Fruit fly (Drosophila melanogaster) whole organism, embryonic: ENCODE results near the gene Cpr65Az.

Experiments used
- B-H1 ChIP-seq: fragments of 200-800 bp; sonication (Bioruptor generic); IDR thresholded peaks from 3 replicates; pipeline ENCODE4 v1.3.6; 2022; ENCODE audit warnings: missing biosample characterization, missing genetic modification characterization
- BEAF-32 ChIP-seq: fragments of 200-800 bp; sonication (Bioruptor generic); optimal IDR thresholded peaks from 3 replicates; lab custom pipeline; 2017; ENCODE audit warnings: missing biosample characterization, missing genetic modification characterization, mild to moderate bottlenecking, moderate library complexity, missing genetic modification reagents
- Bgb ChIP-seq: fragments of 200-800 bp; sonication (Bioruptor generic); IDR thresholded peaks from 2 replicates; pipeline ENCODE4 v1.3.6; 2022; ENCODE audit warnings: missing biosample characterization, missing genetic modification characterization; ENCODE audit not compliant: partially characterized antibody
- CG11695 ChIP-seq: fragments of 200-800 bp; sonication (Bioruptor generic); IDR thresholded peaks from 3 replicates; pipeline ENCODE4 v1.3.6; 2022; ENCODE audit warnings: missing biosample characterization, missing genetic modification characterization
- CG12104 ChIP-seq: fragments of 200-800 bp; sonication (Bioruptor generic); optimal IDR thresholded peaks from 3 replicates; lab custom pipeline; 2016; ENCODE audit warnings: missing biosample characterization, missing genetic modification characterization
- CG12391 ChIP-seq: fragments of 200-800 bp; sonication (Bioruptor generic); optimal IDR thresholded peaks from 3 replicates; lab custom pipeline; 2018; ENCODE audit warnings: missing biosample characterization, mild to moderate bottlenecking, missing genetic modification characterization, moderate library complexity
- CG13894 ChIP-seq: fragments of 200-800 bp; sonication (Bioruptor generic); optimal IDR thresholded peaks from 3 replicates; lab custom pipeline; 2018; ENCODE audit warnings: missing biosample characterization, mild to moderate bottlenecking, missing genetic modification characterization, moderate library complexity
- CG15073 ChIP-seq: fragments of 200-800 bp; sonication (Bioruptor generic); optimal IDR thresholded peaks from 2 replicates; lab custom pipeline; 2016; ENCODE audit warnings: missing biosample characterization, missing genetic modification characterization
- CG1647 ChIP-seq: fragments of 200-800 bp; sonication (Bioruptor generic); optimal IDR thresholded peaks from 3 replicates; lab custom pipeline; 2016; ENCODE audit warnings: missing biosample characterization, missing genetic modification characterization
- CG16779 ChIP-seq: fragments of 200-800 bp; sonication (Bioruptor generic); IDR thresholded peaks from 2 replicates; pipeline ENCODE4 v1.3.6; 2022; ENCODE audit warnings: missing biosample characterization, missing genetic modification characterization
- CG2120 ChIP-seq: fragments of 200-800 bp; sonication (Bioruptor generic); optimal IDR thresholded peaks from 3 replicates; lab custom pipeline; 2016; ENCODE audit warnings: missing biosample characterization, missing genetic modification characterization
- CG2678 ChIP-seq: fragments of 200-800 bp; sonication (Bioruptor generic); optimal IDR thresholded peaks from 3 replicates; lab custom pipeline; 2019; ENCODE audit warnings: missing biosample characterization, mild to moderate bottlenecking, missing genetic modification characterization, moderate library complexity
- CG34376 ChIP-seq: fragments of 200-800 bp; sonication (Bioruptor generic); optimal IDR thresholded peaks from 2 replicates; lab custom pipeline; 2018; ENCODE audit warnings: missing biosample characterization, mild to moderate bottlenecking, missing genetic modification characterization
- CG3726 ChIP-seq: fragments of 200-800 bp; sonication (Bioruptor generic); IDR thresholded peaks from 3 replicates; pipeline ENCODE4, ENCODE4 v1.3.6; 2022; ENCODE audit warnings: missing biosample characterization, missing genetic modification characterization
- CG4730 ChIP-seq: fragments of 200-800 bp; sonication (Bioruptor generic); IDR thresholded peaks from 2 replicates; pipeline ENCODE4 v1.3.6; 2022; ENCODE audit warnings: missing biosample characterization, missing genetic modification characterization
- CG4820 ChIP-seq: fragments of 200-800 bp; sonication (Bioruptor generic); optimal IDR thresholded peaks from 3 replicates; lab custom pipeline; 2016; ENCODE audit warnings: missing biosample characterization, missing genetic modification characterization
- CG5953 ChIP-seq: fragments of 200-800 bp; sonication (Bioruptor generic); IDR thresholded peaks from 2 replicates; pipeline ENCODE4 v1.3.6; 2022; ENCODE audit warnings: missing biosample characterization, missing genetic modification characterization
- CG6791 ChIP-seq: fragments of 200-800 bp; sonication (Bioruptor generic); IDR thresholded peaks from 3 replicates; pipeline ENCODE4 v1.3.6; 2022; ENCODE audit warnings: missing biosample characterization, missing genetic modification characterization; ENCODE audit not compliant: partially characterized antibody
- CG6854 ChIP-seq: fragments of 200-800 bp; sonication (Bioruptor generic); optimal IDR thresholded peaks from 3 replicates; lab custom pipeline; 2017; ENCODE audit warnings: missing biosample characterization, mild to moderate bottlenecking, missing genetic modification characterization
- D ChIP-seq, 2 experiments: fragments of 200-800 bp in 1 of 2; fragments of >200 bp in 1 of 2; sonication (Bioruptor generic) in 1 of 2; optimal IDR thresholded peaks; 2 replicates in 1 of 2; 3 replicates in 1 of 2; lab custom pipeline; 2017; ENCODE audit warnings: mild to moderate bottlenecking in 1 of 2, missing biosample characterization in 1 of 2, missing genetic modification characterization in 1 of 2, missing genetic modification reagents in 1 of 2
- Dp ChIP-seq: fragments of 200-800 bp; sonication (Bioruptor generic); optimal IDR thresholded peaks from 2 replicates; lab custom pipeline; 2018; ENCODE audit warnings: missing biosample characterization, mild to moderate bottlenecking, missing genetic modification characterization, moderate library complexity
- E2f1 ChIP-seq: fragments of 200-800 bp; sonication (Bioruptor generic); IDR thresholded peaks from 2 replicates; pipeline ENCODE4 v1.3.6; 2022; ENCODE audit warnings: missing biosample characterization, missing genetic modification characterization
- Ets65A ChIP-seq: fragments of 200-800 bp; sonication (Bioruptor generic); peaks from one replicate; lab custom pipeline; 2016; ENCODE audit warnings: missing biosample characterization, missing genetic modification characterization
- Fer2 ChIP-seq: fragments of 200-800 bp; sonication (Bioruptor generic); optimal IDR thresholded peaks from 2 replicates; lab custom pipeline; 2018; ENCODE audit warnings: missing biosample characterization, mild to moderate bottlenecking, missing genetic modification characterization, moderate library complexity
- Gug ChIP-seq: fragments of 200-800 bp; sonication (Bioruptor generic); IDR thresholded peaks from 4 replicates; pipeline ENCODE4 v1.3.6; 2022; ENCODE audit warnings: missing biosample characterization, missing genetic modification characterization
- Hr39 ChIP-seq: fragments of >200 bp; optimal IDR thresholded peaks from 2 replicates; lab custom pipeline; 2017
- Meics ChIP-seq: fragments of 200-800 bp; sonication (Bioruptor generic); optimal IDR thresholded peaks from 2 replicates; lab custom pipeline; 2017; ENCODE audit warnings: missing biosample characterization, mild to moderate bottlenecking, missing genetic modification characterization
- TFAM ChIP-seq: fragments of 200-800 bp; sonication (Bioruptor generic); optimal IDR thresholded peaks from 2 replicates; lab custom pipeline; 2017; ENCODE audit warnings: missing biosample characterization, missing genetic modification characterization, inconsistent platforms
- ab ChIP-seq: fragments of 200-800 bp; sonication (Bioruptor generic); optimal IDR thresholded peaks from 2 replicates; lab custom pipeline; 2016; ENCODE audit warnings: missing biosample characterization, missing genetic modification characterization
- abd-A ChIP-seq: fragments of 200-800 bp; sonication (Bioruptor generic); optimal IDR thresholded peaks from 3 replicates; lab custom pipeline; 2019; ENCODE audit warnings: missing biosample characterization, mild to moderate bottlenecking, missing genetic modification characterization, moderate library complexity
- ase ChIP-seq: fragments of 200-800 bp; sonication (Bioruptor generic); IDR thresholded peaks from 3 replicates; pipeline ENCODE4 v1.3.6; 2022; ENCODE audit warnings: missing biosample characterization, missing genetic modification characterization
- bab2 ChIP-seq: fragments of 200-800 bp; sonication (Bioruptor generic); optimal IDR thresholded peaks from 2 replicates; lab custom pipeline; 2016; ENCODE audit warnings: missing biosample characterization, missing genetic modification characterization
- dmrt99B ChIP-seq: fragments of 200-800 bp; sonication (Bioruptor generic); optimal IDR thresholded peaks from 2 replicates; lab custom pipeline; 2018; ENCODE audit warnings: missing biosample characterization, mild to moderate bottlenecking, missing genetic modification characterization, moderate library complexity
- emc ChIP-seq: fragments of 200-800 bp; sonication (Bioruptor generic); optimal IDR thresholded peaks from 2 replicates; lab custom pipeline; 2016; ENCODE audit warnings: missing biosample characterization, missing genetic modification characterization
- fd102C ChIP-seq: fragments of 200-800 bp; sonication (Bioruptor generic); optimal IDR thresholded peaks from 2 replicates; lab custom pipeline; 2018; ENCODE audit warnings: missing biosample characterization, mild to moderate bottlenecking, missing genetic modification characterization, moderate library complexity
- gem ChIP-seq: fragments of 200-800 bp; sonication (Bioruptor generic); optimal IDR thresholded peaks from 2 replicates; lab custom pipeline; 2019; ENCODE audit warnings: missing biosample characterization, mild to moderate bottlenecking, missing genetic modification characterization, moderate library complexity
- kah ChIP-seq: fragments of 200-800 bp; sonication (Bioruptor generic); optimal IDR thresholded peaks from 2 replicates; lab custom pipeline; 2018; ENCODE audit warnings: missing biosample characterization, mild to moderate bottlenecking, missing genetic modification characterization
- kay ChIP-seq: fragments of 200-800 bp; sonication (Bioruptor generic); optimal IDR thresholded peaks from 2 replicates; lab custom pipeline; 2016; ENCODE audit warnings: missing biosample characterization, missing genetic modification characterization
- kni ChIP-seq: fragments of 200-800 bp; sonication (Bioruptor generic); optimal IDR thresholded peaks from 3 replicates; lab custom pipeline; 2017; ENCODE audit warnings: mild to moderate bottlenecking, missing biosample characterization, missing genetic modification reagents, missing genetic modification characterization
- psq ChIP-seq: fragments of 200-800 bp; sonication (Bioruptor generic); optimal IDR thresholded peaks from 2 replicates; lab custom pipeline; 2017; ENCODE audit warnings: missing biosample characterization, missing genetic modification characterization
- row ChIP-seq: fragments of 200-800 bp; sonication (Bioruptor generic); IDR thresholded peaks from 3 replicates; pipeline ENCODE4 v1.3.6; 2022; ENCODE audit warnings: missing biosample characterization, missing genetic modification characterization
- sens-2 ChIP-seq: fragments of 200-800 bp; sonication (Bioruptor generic); IDR thresholded peaks from 2 replicates; pipeline ENCODE4 v1.3.6; 2022; ENCODE audit warnings: missing biosample characterization, missing genetic modification characterization
- shn ChIP-seq: fragments of 200-800 bp; sonication (Bioruptor generic); optimal IDR thresholded peaks from 3 replicates; lab custom pipeline; 2016; ENCODE audit warnings: missing biosample characterization, missing genetic modification characterization
- stc ChIP-seq: fragments of 200-800 bp; sonication (Bioruptor generic); IDR thresholded peaks from 2 replicates; pipeline ENCODE4 v1.3.6; 2022; ENCODE audit warnings: missing biosample characterization, missing genetic modification characterization
- toy ChIP-seq: fragments of 200-800 bp; sonication (Bioruptor generic); IDR thresholded peaks from 2 replicates; pipeline ENCODE4 v1.3.6; 2022; ENCODE audit warnings: missing biosample characterization, missing genetic modification characterization
- twi ChIP-seq: fragments of 200-800 bp; optimal IDR thresholded peaks from 2 replicates; lab custom pipeline; 2019; ENCODE audit warnings: missing biosample characterization, mild to moderate bottlenecking, missing genetic modification characterization, moderate library complexity
- tx ChIP-seq: fragments of 200-800 bp; sonication (Bioruptor generic); optimal IDR thresholded peaks from 2 replicates; lab custom pipeline; 2016; ENCODE audit warnings: missing biosample characterization, missing genetic modification characterization
- vfl ChIP-seq: fragments of 200-800 bp; sonication (Bioruptor generic); optimal IDR thresholded peaks from 2 replicates; lab custom pipeline; 2016; ENCODE audit warnings: missing biosample characterization, missing genetic modification characterization
- vvl ChIP-seq: fragments of 200-800 bp; sonication (Bioruptor generic); IDR thresholded peaks from 2 replicates; pipeline ENCODE4 v1.3.6; 2022; ENCODE audit warnings: missing biosample characterization, missing genetic modification characterization

The Cpr65Az gene

dm6 chr3L:6192822-6193555 lies 32.4 kb downstream of the Cpr65Az start, which contains the start of the genes Sf3b6 and Tnpo (continued):
- TF ChIP-seq TFAM, result no peak
- peak; percentile 69 for TF ChIP-seq Fer2
- peak; percentile 89 for TF ChIP-seq BEAF-32 (GFP tag; lab: Kevin White, UChicago)
- TF ChIP-seq row (GFP tag; lab: Robert Waterston, UW), result peak; percentile 96
- TF ChIP-seq CG1647 (GFP tag; lab: Kevin White, UChicago), result peak; percentile 58
- TF ChIP-seq kah, result peak; percentile 30
- no peak for TF ChIP-seq CG6854
- TF ChIP-seq twi (tag; lab: Kevin White, UChicago), result peak; percentile 83
- no peak for TF ChIP-seq CG13894 (tag; lab: Kevin White, UChicago)
- no peak for TF ChIP-seq abd-A (tag; lab: Kevin White, UChicago)
- TF ChIP-seq CG12104, result peak; percentile 84
- TF ChIP-seq CG15073 (GFP tag; lab: Kevin White, UChicago), result peak; percentile 39
- peak; percentile 92 for TF ChIP-seq gem (tag; lab: Kevin White, UChicago)
- peak; percentile 68 for TF ChIP-seq ase (GFP tag; lab: Robert Waterston, UW)
- no peak for TF ChIP-seq kni (GFP tag; lab: Kevin White, UChicago)
- TF ChIP-seq Hr39 (lab: Kevin White, UChicago), result no peak
- peak; percentile 63; the same call in 2 of the 3 replicates for TF ChIP-seq B-H1 (GFP tag; lab: Robert Waterston, UW)
- peak; percentile 42; the same call in 1 of the 2 replicates for TF ChIP-seq sens-2 (GFP tag; lab: Robert Waterston, UW)
- peak; percentile 88 for TF ChIP-seq vvl (GFP tag; lab: Robert Waterston, UW)
- TF ChIP-seq E2f1 (GFP tag; lab: Robert Waterston, UW), result peak; percentile 79
- peak; percentile 67 for TF ChIP-seq kay (GFP tag; lab: Kevin White, UChicago)
- peak; percentile 29 for TF ChIP-seq emc (GFP tag; lab: Kevin White, UChicago)
- no peak for TF ChIP-seq ab (GFP tag; lab: Kevin White, UChicago)
- peak; percentile 96 for TF ChIP-seq Ets65A (GFP tag; lab: Kevin White, UChicago)
- TF ChIP-seq CG11695 (GFP tag; lab: Robert Waterston, UW), result peak; percentile 68
- TF ChIP-seq Dp (GFP tag; lab: Kevin White, UChicago), result peak; percentile 21
- peak; percentile 79 for TF ChIP-seq bab2 (GFP tag; lab: Kevin White, UChicago)
- peak; percentile 43; the same call in 1 of the 3 replicates for TF ChIP-seq CG6791
- peak; percentile 57; the same call in 1 of the 3 replicates for TF ChIP-seq CG3726
- TF ChIP-seq psq (GFP tag; lab: Kevin White, UChicago), result peak; percentile 58
- peak; percentile 43; the same call in 1 of the 2 replicates for TF ChIP-seq toy (GFP tag; lab: Robert Waterston, UW)
- TF ChIP-seq CG12391, result peak; percentile 91
- peak; percentile 62 for TF ChIP-seq shn (GFP tag; lab: Kevin White, UChicago)
- TF ChIP-seq CG16779 (GFP tag; lab: Robert Waterston, UW), result no peak
- TF ChIP-seq Bgb (GFP tag; lab: Robert Waterston, UW), result peak; percentile 56; the same call in 1 of the 2 replicates
- no peak; the same call in 1 of the 4 replicates for TF ChIP-seq Gug (GFP tag; lab: Robert Waterston, UW)
- no peak for TF ChIP-seq fd102C (GFP tag; lab: Kevin White, UChicago)
- TF ChIP-seq CG34376 (GFP tag; lab: Kevin White, UChicago), result peak; percentile 65
- TF ChIP-seq CG2120 (GFP tag; lab: Kevin White, UChicago), result peak; percentile 91
- peak; percentile 65 for TF ChIP-seq vfl (GFP tag; lab: Kevin White, UChicago)
- peak; percentile 80 for TF ChIP-seq CG4820 (GFP tag; lab: Kevin White, UChicago)
- peak; percentile 28; the same call in 1 of the 2 replicates for TF ChIP-seq CG5953 (GFP tag; lab: Robert Waterston, UW)
- peak; percentile 85 for TF ChIP-seq Meics (GFP tag; lab: Kevin White, UChicago)
- TF ChIP-seq CG4730, result peak; percentile 69
- no peak for TF ChIP-seq dmrt99B (tag; lab: Kevin White, UChicago)
- TF ChIP-seq D (optimal IDR thresholded peaks at IDR 0.05; lab: Kevin White, UChicago), result no peak
- TF ChIP-seq D (GFP tag; optimal IDR thresholded peaks at IDR 0.05; lab: Kevin White, UChicago), result peak; percentile 68
- TF ChIP-seq CG2678 (tag; lab: Kevin White, UChicago), result no peak
- peak; percentile 60; the same call in 1 of the 2 replicates for TF ChIP-seq stc (GFP tag; lab: Robert Waterston, UW)
- peak; percentile 62 for TF ChIP-seq tx
